Fruit fly (Drosophila melanogaster): Measurements from ENCODE around the gene eIF3l.

DNA sequence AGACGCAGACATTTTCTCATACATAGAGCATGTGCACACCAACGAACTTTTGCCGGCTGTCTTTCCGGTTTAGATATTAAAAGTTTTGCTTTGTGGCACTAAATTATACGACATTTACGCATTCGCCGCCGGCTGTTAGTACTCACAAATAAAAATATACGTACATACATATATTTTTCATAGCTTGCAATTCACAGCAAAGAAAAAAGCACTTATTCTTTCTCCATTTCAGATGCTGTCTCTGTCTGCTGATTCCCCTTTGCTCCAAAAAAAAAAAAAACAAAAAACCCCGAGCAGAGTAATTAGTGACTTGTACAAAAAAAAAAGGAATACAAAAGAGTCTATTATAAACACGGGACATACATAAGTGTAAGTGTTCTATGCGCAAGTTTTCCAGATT lies 31.4 kb upstream of the eIF3l start, which contains the start of gene CAH2:
- no peak for TF ChIP-seq ttk (optimal IDR thresholded peaks at IDR 0.05)
- TF ChIP-seq h (optimal IDR thresholded peaks at IDR 0.05), result no peak
- TF ChIP-seq psq (optimal IDR thresholded peaks at IDR 0.05), result no peak

All from Kc167 (cell line).